Worm (Caenorhabditis elegans) whole organism, L3 larva: ENCODE measurements around the gene srx-12.

Experiments used
- R02D3.7 ChIP-seq: fragments of 150-350 bp; optimal IDR thresholded peaks from 2 replicates; lab custom pipeline; 2014; ENCODE audit warnings: missing biosample characterization, missing genetic modification characterization
- ZK546.5 ChIP-seq: sonication (generic microtip); optimal IDR thresholded peaks from 2 replicates; lab custom pipeline; 2017; ENCODE audit warnings: missing biosample characterization, missing genetic modification characterization
- aly-2 ChIP-seq: fragments of 150-350 bp; optimal IDR thresholded peaks from 2 replicates; lab custom pipeline; 2014; ENCODE audit warnings: missing biosample characterization, missing genetic modification characterization
- ama-1 ChIP-seq: fragments of 150-350 bp; optimal IDR thresholded peaks from 2 replicates; lab custom pipeline; 2018
- ceh-16 ChIP-seq: sonication (generic microtip); optimal IDR thresholded peaks from 2 replicates; lab custom pipeline; 2017; ENCODE audit warnings: missing biosample characterization, missing genetic modification characterization
- ceh-28 ChIP-seq: fragments of 150-350 bp; optimal IDR thresholded peaks from 2 replicates; lab custom pipeline; 2014; ENCODE audit warnings: missing biosample characterization, missing genetic modification reagents, missing genetic modification characterization
- ceh-82 ChIP-seq: fragments of 150-350 bp; optimal IDR thresholded peaks from 2 replicates; lab custom pipeline; 2014; ENCODE audit warnings: missing biosample characterization, missing genetic modification characterization
- ceh-9 ChIP-seq: sonication (generic microtip); optimal IDR thresholded peaks from 2 replicates; lab custom pipeline; 2018; ENCODE audit warnings: missing biosample characterization, missing genetic modification characterization
- daf-12 ChIP-seq: fragments of 150-350 bp; optimal IDR thresholded peaks from 2 replicates; lab custom pipeline; 2014; ENCODE audit warnings: missing biosample characterization, missing genetic modification reagents, missing genetic modification characterization
- egl-27 ChIP-seq: sonication (generic microtip); optimal IDR thresholded peaks from 4 replicates; lab custom pipeline; 2017; ENCODE audit warnings: missing biosample characterization, missing genetic modification reagents, missing genetic modification characterization
- egl-5 ChIP-seq: fragments of 150-350 bp; optimal IDR thresholded peaks from 2 replicates; lab custom pipeline; 2017; ENCODE audit warnings: missing biosample characterization, missing genetic modification reagents, missing genetic modification characterization, inconsistent platforms
- elt-1 ChIP-seq: fragments of 150-350 bp; optimal IDR thresholded peaks from 2 replicates; lab custom pipeline; 2014; ENCODE audit warnings: missing biosample characterization, missing genetic modification characterization
- elt-2 ChIP-seq: sonication (generic microtip); optimal IDR thresholded peaks from 2 replicates; lab custom pipeline; 2016; ENCODE audit warnings: missing genetic modification reagents, mild to moderate bottlenecking, missing genetic modification characterization, missing compliant biosample characterization
- elt-3 ChIP-seq, 3 experiments: fragments of 150-350 bp in 1 of 3; sonication (generic microtip) in 2 of 3; optimal IDR thresholded peaks; 2 replicates in 2 of 3; 4 replicates in 1 of 3; lab custom pipeline; 2014 to 2017; ENCODE audit warnings: missing biosample characterization in 3 of 3, missing genetic modification characterization in 3 of 3
- eor-1 ChIP-seq, 2 experiments: fragments of 150-350 bp; optimal IDR thresholded peaks; 2 replicates each; lab custom pipeline; 2014 to 2018; ENCODE audit warnings: missing biosample characterization in 2 of 2, missing genetic modification characterization in 2 of 2
- fkh-10 ChIP-seq: sonication (generic microtip); optimal IDR thresholded peaks from 2 replicates; lab custom pipeline; 2017; ENCODE audit warnings: missing biosample characterization, missing genetic modification reagents, missing genetic modification characterization
- fkh-2 ChIP-seq: fragments of 150-350 bp; optimal IDR thresholded peaks from 2 replicates; lab custom pipeline; 2014; ENCODE audit warnings: missing biosample characterization, missing genetic modification reagents, missing genetic modification characterization
- fos-1 ChIP-seq: fragments of 150-350 bp; optimal IDR thresholded peaks from 2 replicates; lab custom pipeline; 2014; ENCODE audit warnings: missing biosample characterization, missing genetic modification characterization
- hmg-11 ChIP-seq: sonication (generic microtip); optimal IDR thresholded peaks from 2 replicates; lab custom pipeline; 2016; ENCODE audit warnings: missing genetic modification characterization, missing compliant biosample characterization
- jun-1 ChIP-seq: fragments of 150-350 bp; optimal IDR thresholded peaks from 2 replicates; lab custom pipeline; 2014; ENCODE audit warnings: missing biosample characterization, missing genetic modification reagents, missing genetic modification characterization
- lin-15B ChIP-seq: fragments of 150-350 bp; optimal IDR thresholded peaks from 2 replicates; lab custom pipeline; 2014; ENCODE audit warnings: missing biosample characterization, missing genetic modification characterization
- lin-39 ChIP-seq: fragments of 150-350 bp; optimal IDR thresholded peaks from 2 replicates; lab custom pipeline; 2018; ENCODE audit warnings: missing biosample characterization, missing genetic modification reagents, missing genetic modification characterization
- lsy-12 ChIP-seq: sonication (generic microtip); optimal IDR thresholded peaks from 2 replicates; lab custom pipeline; 2016; ENCODE audit warnings: mild to moderate bottlenecking, missing genetic modification characterization, missing compliant biosample characterization
- mdl-1 ChIP-seq: fragments of 150-350 bp; optimal IDR thresholded peaks from 2 replicates; lab custom pipeline; 2014; ENCODE audit warnings: missing biosample characterization, missing genetic modification characterization
- mml-1 ChIP-seq: fragments of 150-350 bp; sonication (generic microtip); optimal IDR thresholded peaks from 3 replicates; lab custom pipeline; 2014; ENCODE audit warnings: missing biosample characterization, missing genetic modification characterization
- nfya-1 ChIP-seq: sonication (generic microtip); optimal IDR thresholded peaks from 2 replicates; lab custom pipeline; 2017; ENCODE audit warnings: missing genetic modification characterization, mild to moderate bottlenecking, missing compliant biosample characterization, antibody characterized with exemption, moderate library complexity; ENCODE audit not compliant: insufficient read depth
- nhr-11 ChIP-seq: fragments of 150-350 bp; optimal IDR thresholded peaks from 2 replicates; lab custom pipeline; 2014; ENCODE audit warnings: missing biosample characterization, missing genetic modification characterization
- nhr-12 ChIP-seq: fragments of 150-350 bp; optimal IDR thresholded peaks from 2 replicates; lab custom pipeline; 2014; ENCODE audit warnings: missing biosample characterization, missing genetic modification characterization
- nhr-23 ChIP-seq: fragments of 150-350 bp; optimal IDR thresholded peaks from 2 replicates; lab custom pipeline; 2014; ENCODE audit warnings: missing biosample characterization, missing genetic modification reagents, missing genetic modification characterization
- nhr-237 ChIP-seq: fragments of 150-350 bp; optimal IDR thresholded peaks from 2 replicates; lab custom pipeline; 2014; ENCODE audit warnings: missing biosample characterization, missing genetic modification characterization
- nhr-25 ChIP-seq: sonication (generic microtip); optimal IDR thresholded peaks from 2 replicates; lab custom pipeline; 2017; ENCODE audit warnings: missing biosample characterization, missing genetic modification characterization
- nhr-28 ChIP-seq: fragments of 150-350 bp; optimal IDR thresholded peaks from 2 replicates; lab custom pipeline; 2014; ENCODE audit warnings: missing biosample characterization, missing genetic modification characterization
- nhr-43 ChIP-seq: sonication (generic microtip); optimal IDR thresholded peaks from 2 replicates; lab custom pipeline; 2016; ENCODE audit warnings: mild to moderate bottlenecking, missing genetic modification characterization, missing compliant biosample characterization; ENCODE audit not compliant: poor library complexity, severe bottlenecking
- nhr-67 ChIP-seq: fragments of 150-350 bp; optimal IDR thresholded peaks from 2 replicates; lab custom pipeline; 2014; ENCODE audit warnings: missing biosample characterization, missing genetic modification characterization
- nhr-76 ChIP-seq: fragments of 150-350 bp; sonication (generic microtip); optimal IDR thresholded peaks from 5 replicates; lab custom pipeline; 2014; ENCODE audit warnings: missing biosample characterization, missing genetic modification characterization
- nhr-77 ChIP-seq: fragments of 150-350 bp; optimal IDR thresholded peaks from 2 replicates; lab custom pipeline; 2014; ENCODE audit warnings: missing biosample characterization, missing genetic modification characterization
- pha-4 ChIP-seq: fragments of 150-350 bp; optimal IDR thresholded peaks from 2 replicates; lab custom pipeline; 2014; ENCODE audit warnings: missing biosample characterization, missing genetic modification reagents, missing genetic modification characterization
- pqm-1 ChIP-seq: fragments of 150-350 bp; optimal IDR thresholded peaks from 2 replicates; lab custom pipeline; 2017; ENCODE audit warnings: missing biosample characterization, missing genetic modification characterization, inconsistent platforms
- sea-2 ChIP-seq: fragments of 150-350 bp; sonication (generic microtip); optimal IDR thresholded peaks from 4 replicates; lab custom pipeline; 2014; ENCODE audit warnings: missing biosample characterization, missing genetic modification reagents, missing genetic modification characterization
- skn-1 ChIP-seq: fragments of 150-350 bp; optimal IDR thresholded peaks from 2 replicates; lab custom pipeline; 2014; ENCODE audit warnings: missing biosample characterization, missing genetic modification characterization
- snpc-4 ChIP-seq: fragments of 150-350 bp; optimal IDR thresholded peaks from 2 replicates; lab custom pipeline; 2014; ENCODE audit warnings: missing biosample characterization, missing genetic modification characterization
- tbx-2 ChIP-seq: sonication (generic microtip); optimal IDR thresholded peaks from 2 replicates; lab custom pipeline; 2016; ENCODE audit warnings: mild to moderate bottlenecking, missing genetic modification characterization, missing compliant biosample characterization
- unc-39 ChIP-seq: sonication (generic microtip); optimal IDR thresholded peaks from 4 replicates; lab custom pipeline; 2017; ENCODE audit warnings: missing biosample characterization, missing genetic modification characterization
- unc-62 ChIP-seq: fragments of 150-350 bp; sonication (generic microtip); optimal IDR thresholded peaks from 4 replicates; lab custom pipeline; 2014; ENCODE audit warnings: missing biosample characterization, missing genetic modification reagents, missing genetic modification characterization
- zag-1 ChIP-seq: fragments of 150-350 bp; optimal IDR thresholded peaks from 2 replicates; lab custom pipeline; 2014; ENCODE audit warnings: missing biosample characterization, missing genetic modification characterization
- ztf-11 ChIP-seq: fragments of 150-350 bp; optimal IDR thresholded peaks from 2 replicates; lab custom pipeline; 2014; ENCODE audit warnings: missing biosample characterization, missing genetic modification characterization
- ztf-4 ChIP-seq: fragments of 150-350 bp; optimal IDR thresholded peaks from 2 replicates; lab custom pipeline; 2014; ENCODE audit warnings: missing biosample characterization, missing genetic modification characterization

The srx-12 gene

ce11 chrIV:1068730-1069244 lies 23.0 kb downstream of the srx-12 start:
- TF ChIP-seq lin-39 (tag; lab: Kevin White, UChicago) (peak; percentile 35), pha-4 (tag; lab: Kevin White, UChicago) (peak; percentile 17), mml-1 (tag; lab: Kevin White, UChicago) (no peak)

- no peak for TF ChIP-seq egl-27 (tag; lab: Kevin White, UChicago)
- TF ChIP-seq nhr-23 = peak; percentile 15
- TF ChIP-seq aly-2 (tag; lab: Kevin White, UChicago) = no peak
- peak; percentile 92 for TF ChIP-seq fkh-10 (GFP tag; lab: Kevin White, UChicago)
- TF ChIP-seq elt-2 (tag; lab: Kevin White, UChicago) = peak; percentile 55
- peak; percentile 49 for TF ChIP-seq snpc-4 (tag; lab: Kevin White, UChicago)
- peak; percentile 79 for TF ChIP-seq pqm-1 (tag; lab: Kevin White, UChicago)
- peak; percentile 94 for TF ChIP-seq lin-39 (tag; lab: Kevin White, UChicago)
- no peak for TF ChIP-seq nhr-12 (tag; lab: Kevin White, UChicago)
- TF ChIP-seq tbx-2 (tag; lab: Kevin White, UChicago) = peak; percentile 76
- TF ChIP-seq nfya-1 = peak; percentile 95
- peak; percentile 70 for TF ChIP-seq mdl-1 (tag; lab: Kevin White, UChicago)
- TF ChIP-seq R02D3.7 = peak; percentile 78
- TF ChIP-seq nhr-43 (tag; lab: Kevin White, UChicago) = no peak
- no peak for TF ChIP-seq nhr-76 (tag; lab: Kevin White, UChicago)
- TF ChIP-seq unc-62 (GFP tag; lab: Kevin White, UChicago) = peak; percentile 39
- TF ChIP-seq nhr-28 (tag; lab: Kevin White, UChicago) = no peak
- TF ChIP-seq skn-1 (tag; lab: Kevin White, UChicago) = peak; percentile 60
- no peak for TF ChIP-seq elt-1
- TF ChIP-seq daf-12 (tag; lab: Kevin White, UChicago) = peak; percentile 31
- TF ChIP-seq ama-1 (lab: Kevin White, UChicago) = no peak
- TF ChIP-seq ceh-82 = peak; percentile 73
- TF ChIP-seq sea-2 (GFP tag; lab: Kevin White, UChicago) = no peak
- no peak for TF ChIP-seq nhr-25 (tag; lab: Kevin White, UChicago)
- peak; percentile 30 for TF ChIP-seq nhr-77 (tag; lab: Kevin White, UChicago)
- TF ChIP-seq eor-1 (tag; optimal IDR thresholded peaks at IDR 0.05; lab: Kevin White, UChicago) = no peak
- no peak for TF ChIP-seq ZK546.5
- no peak for TF ChIP-seq mml-1 (tag; lab: Kevin White, UChicago)
- TF ChIP-seq ceh-16 (tag; lab: Kevin White, UChicago) = no peak
- TF ChIP-seq ceh-9 = no peak
- peak; percentile 16 for TF ChIP-seq ztf-11 (tag; lab: Kevin White, UChicago)
- TF ChIP-seq fkh-2 = no peak
- TF ChIP-seq pha-4 (tag; lab: Kevin White, UChicago) = peak; percentile 97
- TF ChIP-seq zag-1 (tag; lab: Kevin White, UChicago) = peak; percentile 65
- peak; percentile 85 for TF ChIP-seq ceh-28 (tag; lab: Kevin White, UChicago)
- TF ChIP-seq egl-5 (tag; lab: Kevin White, UChicago) = peak; percentile 68
- TF ChIP-seq nhr-237 (tag; lab: Kevin White, UChicago) = no peak
- TF ChIP-seq elt-3 (tag; optimal IDR thresholded peaks at IDR 0.05; lab: Kevin White, UChicago) = no peak
- TF ChIP-seq ztf-4 (tag; lab: Kevin White, UChicago) = no peak
- TF ChIP-seq unc-39 (tag; lab: Kevin White, UChicago) = no peak
- TF ChIP-seq nhr-11 = peak; percentile 74
- no peak for TF ChIP-seq nhr-67 (tag; lab: Kevin White, UChicago)
- peak; percentile 81 for TF ChIP-seq jun-1 (tag; lab: Kevin White, UChicago)
- TF ChIP-seq fos-1 (tag; lab: Kevin White, UChicago) = no peak
- TF ChIP-seq lin-15B = peak; percentile 68
- no peak for TF ChIP-seq lsy-12 (tag; lab: Kevin White, UChicago)
- peak; percentile 88 for TF ChIP-seq hmg-11
Measured at ce11 chrIV:1070383-1070782, 24.6 kb downstream of the srx-12 start.
